Worm (Caenorhabditis elegans) whole organism, L4/young adult: ENCODE results near the gene msp-76.

ENCODE experiments used
- W03F9.2 ChIP-seq: fragments of 150-350 bp; optimal IDR thresholded peaks from 2 replicates; lab custom pipeline; 2014; ENCODE audit warnings: missing biosample characterization, missing genetic modification characterization
- dao-5 ChIP-seq: sonication (generic microtip); optimal IDR thresholded peaks from 2 replicates; lab custom pipeline; 2016; ENCODE audit warnings: missing genotype, missing genetic modification characterization, moderate library complexity, missing compliant biosample characterization
- him-1 ChIP-seq: sonication (generic microtip); optimal IDR thresholded peaks from 2 replicates; lab custom pipeline; 2016; ENCODE audit warnings: missing genotype, missing genetic modification reagents, missing genetic modification characterization, missing compliant biosample characterization

Gene msp-76

DNA sequence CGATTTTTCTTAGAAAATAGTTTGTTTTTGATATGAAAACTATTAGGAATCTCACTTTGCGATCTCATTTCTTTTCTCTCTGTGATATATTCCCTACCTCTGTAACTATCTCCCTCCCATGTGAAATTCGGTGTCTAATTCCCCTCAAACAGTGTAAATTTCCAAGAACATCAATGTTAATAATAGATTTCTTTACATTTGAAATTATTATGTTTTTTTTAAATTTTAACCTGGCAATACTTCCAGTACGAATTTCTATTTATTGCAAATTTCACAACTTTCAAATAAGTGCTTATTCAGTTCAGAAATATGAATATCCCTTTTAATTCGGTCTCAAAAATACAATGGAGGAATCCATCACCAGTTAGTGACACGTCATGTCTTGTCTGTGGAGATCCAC is 39.6 kb downstream of the msp-76 start, which contains the start of gene nhr-100:
TSS of gene nhr-100 (plus strand) at position 301 of the 400 bp plus-strand sequence.
- TF ChIP-seq W03F9.2 (tag; lab: Kevin White, UChicago): no peak

- TF ChIP-seq W03F9.2 (tag; lab: Kevin White, UChicago) (peak; percentile 5), dao-5 (no peak)
Observed at ce11 chrIV:9733904-9734303, 45.1 kb downstream of the msp-76 start.

ce11 chrIV:9734861-9735260 is 46.0 kb downstream of the msp-76 start:
- TF ChIP-seq W03F9.2 (tag; lab: Kevin White, UChicago) (no peak), dao-5 (no peak), him-1 (tag; lab: Kevin White, UChicago) (no peak)

- TF ChIP-seq him-1 (tag; lab: Kevin White, UChicago): no peak
- TF ChIP-seq W03F9.2 (tag; lab: Kevin White, UChicago): peak; percentile 21
- no peak for TF ChIP-seq dao-5
Observed at ce11 chrIV:9735750-9736149, 46.9 kb downstream of the msp-76 start.

DNA sequence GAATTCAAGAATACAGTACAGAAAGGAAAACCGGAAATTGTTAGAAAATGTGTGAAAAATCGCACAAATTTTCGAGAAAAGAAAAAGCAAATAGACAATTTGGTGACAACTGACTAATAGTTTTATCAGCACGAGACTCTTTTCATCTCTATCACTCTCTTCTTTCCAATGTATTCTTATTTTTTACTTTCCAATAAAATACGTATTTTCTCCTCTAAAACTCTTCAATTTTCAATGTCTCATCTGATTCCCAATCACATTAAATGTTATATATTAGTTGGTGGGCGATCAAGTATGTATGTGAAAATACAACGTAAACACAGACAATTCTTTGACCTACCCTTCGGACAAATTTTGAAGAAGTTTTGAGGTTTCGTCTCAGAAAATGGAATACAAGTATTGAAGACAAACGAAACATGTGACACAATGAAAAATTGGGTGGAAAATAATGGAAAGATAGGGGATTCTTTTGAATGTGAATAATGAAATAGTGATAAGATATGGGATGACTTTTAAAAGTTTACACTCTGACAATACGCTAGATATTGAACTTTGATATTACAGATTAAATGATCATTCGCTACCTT is 48.5 kb downstream of the msp-76 start, which contains the start of gene cka-1:
TSS of gene cka-1 (minus strand) at position 418 of the 587 bp plus-strand sequence.
- no peak for TF ChIP-seq him-1 (tag; lab: Kevin White, UChicago)
- TF ChIP-seq W03F9.2 (tag; lab: Kevin White, UChicago): no peak
- no peak for TF ChIP-seq dao-5

ce11 chrIV:9738194-9738593 is 49.4 kb downstream of the msp-76 start, which contains the start of gene C28D4.10:
C28D4.10 (plus strand) TSS chrIV:9738494.
- TF ChIP-seq dao-5 (no peak), him-1 (tag; lab: Kevin White, UChicago) (no peak), W03F9.2 (tag; lab: Kevin White, UChicago) (no peak)
